Worm (Caenorhabditis elegans) whole organism, L4 larva: Measurements from ENCODE around the gene srx-50.
A peak's percentile ranks its signal among the peaks of the same experiment; 100 is the strongest.

ENCODE experiments used
- D1046.2 ChIP-seq: fragments of 200-800 bp; sonication (Bioruptor generic); IDR thresholded peaks from 2 replicates; pipeline ENCODE4 v1.3.6; 2022; ENCODE audit warnings: missing genetic modification characterization, missing compliant biosample characterization
- F37D6.2 ChIP-seq: sonication (generic microtip); optimal IDR thresholded peaks from 2 replicates; lab custom pipeline; 2016; ENCODE audit warnings: mild to moderate bottlenecking, missing genetic modification characterization, missing compliant biosample characterization
- F49E8.2 ChIP-seq: sonication (generic microtip); optimal IDR thresholded peaks from 2 replicates; lab custom pipeline; 2016; ENCODE audit warnings: missing compliant biosample characterization, mild to moderate bottlenecking, missing genetic modification characterization, borderline replicate concordance
- T20F7.1 ChIP-seq: fragments of 200-800 bp; sonication (Bioruptor generic); optimal IDR thresholded peaks from 2 replicates; lab custom pipeline; 2018; ENCODE audit warnings: mild to moderate bottlenecking, missing genetic modification characterization, missing compliant biosample characterization
- Y48G9A.11 ChIP-seq: fragments of 200-800 bp; sonication (Bioruptor generic); IDR thresholded peaks from 2 replicates; pipeline ENCODE4 v1.3.6; 2022; ENCODE audit warnings: missing genetic modification reagents, missing genetic modification characterization, missing compliant biosample characterization
- Y5F2A.4 ChIP-seq: fragments of 200-800 bp; sonication (Bioruptor generic); optimal IDR thresholded peaks from 2 replicates; lab custom pipeline; 2018; ENCODE audit warnings: mild to moderate bottlenecking, missing genetic modification characterization, missing compliant biosample characterization
- Y75B8A.6 ChIP-seq: fragments of 200-800 bp; sonication (Bioruptor generic); IDR thresholded peaks from 2 replicates; pipeline ENCODE4 v1.3.6; 2022; ENCODE audit warnings: missing genetic modification reagents, missing genetic modification characterization, missing compliant biosample characterization
- aha-1 ChIP-seq: fragments of 150-350 bp; peaks from one replicate; lab custom pipeline; 2014; ENCODE audit warnings: missing biosample characterization, missing genetic modification characterization
- aly-2 ChIP-seq: sonication (generic microtip); optimal IDR thresholded peaks from 2 replicates; lab custom pipeline; 2018; ENCODE audit warnings: missing biosample characterization, missing genetic modification characterization
- arid-1 ChIP-seq: fragments of 200-800 bp; sonication (Bioruptor generic); conservative IDR thresholded peaks from 2 replicates; pipeline ENCODE4 v1.3.6; 2022; ENCODE audit warnings: missing genetic modification reagents, missing genetic modification characterization, missing compliant biosample characterization
- ceh-20 ChIP-seq: fragments of 200-800 bp; sonication (Bioruptor generic); IDR thresholded peaks from 2 replicates; pipeline ENCODE4 v1.3.6; 2022; ENCODE audit warnings: missing genetic modification reagents, missing genetic modification characterization, missing compliant biosample characterization
- ceh-32 ChIP-seq: sonication (generic microtip); optimal IDR thresholded peaks from 2 replicates; lab custom pipeline; 2016; ENCODE audit warnings: mild to moderate bottlenecking, missing genetic modification characterization, missing compliant biosample characterization; ENCODE audit not compliant: poor library complexity
- ceh-62 ChIP-seq: sonication (generic microtip); optimal IDR thresholded peaks from 2 replicates; lab custom pipeline; 2017; ENCODE audit warnings: missing biosample characterization, missing genetic modification characterization
- dmd-6 ChIP-seq: fragments of 200-800 bp; sonication (Bioruptor generic); IDR thresholded peaks from 2 replicates; pipeline ENCODE4 v1.3.6; 2022; ENCODE audit warnings: missing genetic modification reagents, missing genetic modification characterization, missing compliant biosample characterization
- dmd-8 ChIP-seq: fragments of 200-800 bp; sonication (Bioruptor generic); IDR thresholded peaks from 2 replicates; pipeline ENCODE4 v1.3.6; 2022; ENCODE audit warnings: missing genetic modification characterization, missing compliant biosample characterization
- dmd-9 ChIP-seq: fragments of 200-800 bp; sonication (Bioruptor generic); IDR thresholded peaks from 2 replicates; pipeline ENCODE4 v1.3.6; 2022; ENCODE audit warnings: missing genetic modification reagents, missing genetic modification characterization, missing compliant biosample characterization
- dpl-1 ChIP-seq: fragments of 150-350 bp; optimal IDR thresholded peaks from 2 replicates; lab custom pipeline; 2014; ENCODE audit warnings: missing biosample characterization, missing genetic modification reagents, missing genetic modification characterization
- duxl-1 ChIP-seq: sonication (generic microtip); optimal IDR thresholded peaks from 2 replicates; lab custom pipeline; 2016; ENCODE audit warnings: mild to moderate bottlenecking, missing genetic modification characterization, moderate library complexity, missing compliant biosample characterization; ENCODE audit not compliant: poor library complexity
- dve-1 ChIP-seq: sonication (generic microtip); optimal IDR thresholded peaks from 2 replicates; lab custom pipeline; 2017; ENCODE audit warnings: antibody characterized with exemption, mild to moderate bottlenecking, missing genetic modification characterization, missing compliant biosample characterization; ENCODE audit not compliant: insufficient read depth
- egl-43 ChIP-seq: fragments of 200-800 bp; sonication (Bioruptor generic); IDR thresholded peaks from 2 replicates; pipeline ENCODE4 v1.3.6; 2022; ENCODE audit warnings: missing genetic modification reagents, missing genetic modification characterization, missing compliant biosample characterization
- fos-1 ChIP-seq: fragments of 150-350 bp; optimal IDR thresholded peaks from 2 replicates; lab custom pipeline; 2014; ENCODE audit warnings: missing biosample characterization, missing genetic modification characterization
- gei-8 ChIP-seq: fragments of 200-800 bp; sonication (Bioruptor generic); optimal IDR thresholded peaks from 2 replicates; lab custom pipeline; 2018; ENCODE audit warnings: mild to moderate bottlenecking, missing genetic modification characterization, missing compliant biosample characterization
- hif-1 ChIP-seq, 2 experiments: sonication (generic microtip); optimal IDR thresholded peaks; 2 replicates each; lab custom pipeline; 2016 to 2017; ENCODE audit warnings: missing compliant biosample characterization in 2 of 2, missing genetic modification characterization in 2 of 2, missing genetic modification reagents in 2 of 2, missing genotype in 2 of 2, mild to moderate bottlenecking in 1 of 2
- hmg-1.1 ChIP-seq: fragments of 200-800 bp; sonication (Bioruptor generic); IDR thresholded peaks from 2 replicates; pipeline ENCODE4 v1.3.6; 2022; ENCODE audit warnings: missing genetic modification reagents, missing genetic modification characterization, missing compliant biosample characterization
- jun-1 ChIP-seq: fragments of 150-350 bp; optimal IDR thresholded peaks from 2 replicates; lab custom pipeline; 2014; ENCODE audit warnings: missing biosample characterization, missing genetic modification reagents, missing genetic modification characterization
- lin-1 ChIP-seq: fragments of 200-800 bp; sonication (Bioruptor generic); IDR thresholded peaks from 2 replicates; pipeline ENCODE4 v1.3.6; 2022; ENCODE audit warnings: missing genetic modification reagents, missing genetic modification characterization, missing compliant biosample characterization
- lin-13 ChIP-seq: fragments of 150-350 bp; optimal IDR thresholded peaks from 2 replicates; lab custom pipeline; 2014; ENCODE audit warnings: missing biosample characterization, missing genetic modification reagents, missing genetic modification characterization
- lir-3 ChIP-seq: sonication (generic microtip); optimal IDR thresholded peaks from 2 replicates; lab custom pipeline; 2016; ENCODE audit warnings: mild to moderate bottlenecking, missing genetic modification characterization, missing compliant biosample characterization
- lsy-2 ChIP-seq, 2 experiments: fragments of 150-350 bp in 1 of 2; sonication (generic microtip) in 1 of 2; optimal IDR thresholded peaks; 2 replicates each; lab custom pipeline; 2014 to 2017; ENCODE audit warnings: missing biosample characterization in 2 of 2, missing genetic modification characterization in 2 of 2
- mdl-1 ChIP-seq, 2 experiments: fragments of 150-350 bp in 1 of 2; sonication (generic microtip) in 1 of 2; optimal IDR thresholded peaks; 2 replicates each; lab custom pipeline; 2014 to 2017; ENCODE audit warnings: missing biosample characterization in 2 of 2, missing genetic modification characterization in 2 of 2
- mep-1 ChIP-seq: fragments of 150-350 bp; sonication (generic microtip); optimal IDR thresholded peaks from 3 replicates; lab custom pipeline; 2014; ENCODE audit warnings: missing biosample characterization, missing genetic modification characterization
- mes-2 ChIP-seq: sonication (generic microtip); optimal IDR thresholded peaks from 2 replicates; lab custom pipeline; 2016; ENCODE audit warnings: missing genotype, mild to moderate bottlenecking, missing genetic modification characterization, missing compliant biosample characterization; ENCODE audit not compliant: poor library complexity, severe bottlenecking
- mxl-2 ChIP-seq: fragments of 200-800 bp; sonication (Bioruptor generic); conservative IDR thresholded peaks from 2 replicates; pipeline ENCODE4 v1.3.6; 2022; ENCODE audit warnings: missing genetic modification reagents, missing genetic modification characterization, missing compliant biosample characterization
- nhr-10 ChIP-seq: fragments of 150-350 bp; optimal IDR thresholded peaks from 2 replicates; lab custom pipeline; 2014; ENCODE audit warnings: missing biosample characterization, missing genetic modification characterization
- nhr-102 ChIP-seq: sonication (generic microtip); optimal IDR thresholded peaks from 2 replicates; lab custom pipeline; 2016; ENCODE audit warnings: mild to moderate bottlenecking, missing genetic modification characterization, moderate library complexity, missing compliant biosample characterization
- nhr-25 ChIP-seq: sonication (generic microtip); optimal IDR thresholded peaks from 2 replicates; lab custom pipeline; 2017; ENCODE audit warnings: missing genetic modification characterization, mild to moderate bottlenecking, missing compliant biosample characterization, antibody characterized with exemption, moderate library complexity, borderline replicate concordance; ENCODE audit not compliant: insufficient read depth
- nhr-41 ChIP-seq: fragments of 200-800 bp; sonication (Bioruptor generic); IDR thresholded peaks from 2 replicates; pipeline ENCODE4 v1.3.6; 2022; ENCODE audit warnings: missing genetic modification reagents, missing genetic modification characterization, missing compliant biosample characterization
- nhr-42 ChIP-seq: fragments of 200-800 bp; sonication (Bioruptor generic); IDR thresholded peaks from 2 replicates; pipeline ENCODE4 v1.3.6; 2022; ENCODE audit warnings: missing genetic modification characterization, missing compliant biosample characterization
- nhr-48 ChIP-seq: sonication (generic microtip); optimal IDR thresholded peaks from 2 replicates; lab custom pipeline; 2016; ENCODE audit warnings: mild to moderate bottlenecking, missing genetic modification characterization, missing compliant biosample characterization
- nhr-6 ChIP-seq: fragments of 150-350 bp; optimal IDR thresholded peaks from 2 replicates; lab custom pipeline; 2014; ENCODE audit warnings: missing biosample characterization, missing genetic modification characterization
- nhr-77 ChIP-seq: fragments of 150-350 bp; optimal IDR thresholded peaks from 2 replicates; lab custom pipeline; 2014; ENCODE audit warnings: missing biosample characterization, missing genetic modification characterization
- pha-4 ChIP-seq, 2 experiments: fragments of 150-350 bp in 1 of 2; fragments of 200-800 bp in 1 of 2; sonication (Bioruptor generic) in 1 of 2; IDR thresholded peaks in 1 of 2; optimal IDR thresholded peaks in 1 of 2; 2 replicates each; pipeline versions ENCODE4 v1.3.6 to Lab custom; 2014 to 2022; ENCODE audit warnings: missing genetic modification characterization in 2 of 2, missing genetic modification reagents in 2 of 2, missing biosample characterization in 1 of 2, missing compliant biosample characterization in 1 of 2
- php-3 ChIP-seq: fragments of 200-800 bp; sonication (Bioruptor generic); IDR thresholded peaks from 2 replicates; pipeline ENCODE4 v1.3.6; 2022; ENCODE audit warnings: missing genetic modification reagents, missing genetic modification characterization, missing compliant biosample characterization
- pqm-1 ChIP-seq: sonication (generic microtip); optimal IDR thresholded peaks from 2 replicates; lab custom pipeline; 2017; ENCODE audit warnings: missing biosample characterization, missing genetic modification characterization
- rbr-2 ChIP-seq: sonication (generic microtip); optimal IDR thresholded peaks from 2 replicates; lab custom pipeline; 2016; ENCODE audit warnings: missing genotype, missing genetic modification characterization, missing compliant biosample characterization
- spr-1 ChIP-seq: sonication (generic microtip); optimal IDR thresholded peaks from 2 replicates; lab custom pipeline; 2016; ENCODE audit warnings: mild to moderate bottlenecking, missing genetic modification characterization, missing compliant biosample characterization
- unc-39 ChIP-seq: sonication (generic microtip); optimal IDR thresholded peaks from 2 replicates; lab custom pipeline; 2017; ENCODE audit warnings: missing biosample characterization, missing genetic modification characterization
- unc-62 ChIP-seq, 3 experiments: fragments of 150-350 bp in 1 of 3; sonication (generic microtip); optimal IDR thresholded peaks in 2 of 3; peaks in 1 of 3; 1 replicate in 1 of 3; 2 replicates in 2 of 3; lab custom pipeline; 2014 to 2017; ENCODE audit warnings: missing biosample characterization in 3 of 3, missing genetic modification characterization in 3 of 3, missing genetic modification reagents in 3 of 3, missing genotype in 1 of 3
- zip-2 ChIP-seq: fragments of 150-350 bp; optimal IDR thresholded peaks from 2 replicates; lab custom pipeline; 2014; ENCODE audit warnings: missing biosample characterization, missing genetic modification characterization

Gene srx-50

ce11 chrIV:7047762-7048178, 10.0 kb upstream of the srx-50 start:
- TF ChIP-seq duxl-1 (tag; lab: Kevin White, UChicago) (no peak), lsy-2 (tag; optimal IDR thresholded peaks at IDR 0.05; lab: Kevin White, UChicago) (peak; percentile 26 to 72), pqm-1 (tag; lab: Kevin White, UChicago) (peak; percentile 92), unc-62 (GFP tag; optimal IDR thresholded peaks at IDR 0.05 in 1 of 2; lab: Kevin White, UChicago) (peak in 1 of 2 experiments; percentile 98), unc-62 (tag; optimal IDR thresholded peaks at IDR 0.05; lab: Kevin White, UChicago) (no peak), ceh-32 (tag; lab: Kevin White, UChicago) (no peak), mxl-2 (GFP tag; lab: Robert Waterston, UW) (peak; percentile 95), nhr-10 (tag; lab: Kevin White, UChicago) (peak; percentile 91), nhr-48 (tag; lab: Kevin White, UChicago) (peak; percentile 88), gei-8 (GFP tag; lab: Kevin White, UChicago) (peak; percentile 85), fos-1 (tag; lab: Kevin White, UChicago) (no peak), spr-1 (tag; lab: Kevin White, UChicago) (peak; percentile 54), mdl-1 (tag; optimal IDR thresholded peaks at IDR 0.05; lab: Kevin White, UChicago) (peak in 1 of 2 experiments; percentile 85), lin-1 (no peak; the same call in 1 of the 2 replicates), arid-1 (GFP tag; lab: Robert Waterston, UW) (0 out of 2 replicates have a peak, but pooled peaks have one; percentile 4), hif-1 (tag; optimal IDR thresholded peaks at IDR 0.05; lab: Kevin White, UChicago) (peak in 1 of 2 experiments; percentile 30), nhr-42 (GFP tag; lab: Robert Waterston, UW) (no peak), aha-1 (tag; lab: Kevin White, UChicago) (no peak), ceh-20 (0 out of 2 replicates have a peak, but pooled peaks have one; percentile 66), dmd-9 (GFP tag; lab: Robert Waterston, UW) (no peak), nhr-77 (tag; lab: Kevin White, UChicago) (peak; percentile 37), dpl-1 (GFP tag; lab: Kevin White, UChicago) (peak; percentile 28), F37D6.2 (tag; lab: Kevin White, UChicago) (no peak), F49E8.2 (tag; lab: Kevin White, UChicago) (no peak), ceh-62 (tag; lab: Kevin White, UChicago) (no peak), jun-1 (tag; lab: Kevin White, UChicago) (peak; percentile 15), rbr-2 (tag; lab: Kevin White, UChicago) (peak; percentile 31), lir-3 (no peak), unc-39 (tag; lab: Kevin White, UChicago) (no peak), D1046.2 (GFP tag; lab: Robert Waterston, UW) (no peak), mes-2 (tag; lab: Kevin White, UChicago) (peak; percentile 45), nhr-102 (tag; lab: Kevin White, UChicago) (peak; percentile 72), Y5F2A.4 (GFP tag; lab: Kevin White, UChicago) (no peak), nhr-41 (no peak), lin-13 (peak; percentile 24), dmd-8 (GFP tag; lab: Robert Waterston, UW) (0 out of 2 replicates have a peak, but pooled peaks have one; percentile 16), zip-2 (tag; lab: Kevin White, UChicago) (no peak), nhr-6 (tag; lab: Kevin White, UChicago) (peak; percentile 90), aly-2 (no peak), Y48G9A.11 (no peak), egl-43 (GFP tag; lab: Robert Waterston, UW) (0 out of 2 replicates have a peak, but pooled peaks have one; percentile 39), dve-1 (tag; lab: Kevin White, UChicago) (peak; percentile 93), nhr-25 (tag; lab: Kevin White, UChicago) (peak; percentile 63), Y75B8A.6 (GFP tag; lab: Robert Waterston, UW) (no peak), T20F7.1 (GFP tag; lab: Kevin White, UChicago) (peak; percentile 36), pha-4 (GFP tag; IDR thresholded peaks at IDR 0.05; lab: Robert Waterston, UW) (0 out of 2 replicates have a peak, but pooled peaks have one; percentile 43), pha-4 (tag; optimal IDR thresholded peaks at IDR 0.05; lab: Kevin White, UChicago) (no peak), dmd-6 (GFP tag; lab: Robert Waterston, UW) (peak; percentile 88), hmg-1.1 (GFP tag; lab: Robert Waterston, UW) (peak; percentile 35; the same call in 1 of the 2 replicates), mep-1 (peak; percentile 55), php-3 (GFP tag; lab: Robert Waterston, UW) (peak; percentile 96)
